Comparison of ENCODE assay signal across 2 worm cellular contexts in genomic region chrX:4706755-4707226, ce11.
TF ChIP-seq lines count a peak whose summit lies in the region.

Gene dhhc-10, plus strand, starts transcription at chrX:4707176.

TF ChIP-seq in whole organism, L2 larva, 48 proteins besides CTCF, POLR2A, EP300 and RAD21 (continued from another document):
- TF ChIP-seq mdl-1 (tag; optimal IDR thresholded peaks at IDR 0.05; lab: Kevin White, UChicago): no peak
- no peak for TF ChIP-seq ceh-16 (tag; optimal IDR thresholded peaks at IDR 0.05; lab: Kevin White, UChicago)
- no peak for TF ChIP-seq lin-39 (tag; optimal IDR thresholded peaks at IDR 0.05; lab: Kevin White, UChicago)
- TF ChIP-seq ztf-11 (tag; optimal IDR thresholded peaks at IDR 0.05; lab: Kevin White, UChicago): no peak
- TF ChIP-seq mbf-1 (tag; optimal IDR thresholded peaks at IDR 0.05; lab: Kevin White, UChicago): no peak
- peak; percentile 10 for TF ChIP-seq lin-11 (tag; optimal IDR thresholded peaks at IDR 0.05; lab: Kevin White, UChicago)
- TF ChIP-seq lsy-2 (tag; optimal IDR thresholded peaks at IDR 0.05; lab: Kevin White, UChicago): peak; percentile 28 to 73
- no peak for TF ChIP-seq ztf-1 (GFP tag; conservative IDR thresholded peaks at IDR 0.05; lab: Robert Waterston, UW)

TF ChIP-seq in whole organism, L4 larva, 104 proteins besides CTCF, POLR2A, EP300 and RAD21 (continued from another document):
- TF ChIP-seq F49E8.2 (tag; optimal IDR thresholded peaks at IDR 0.05; lab: Kevin White, UChicago; ENCODE audit: borderline replicate concordance): no peak
- TF ChIP-seq php-3 (GFP tag; IDR thresholded peaks at IDR 0.05; lab: Robert Waterston, UW): peak; percentile 33; the same call in 1 of the 2 replicates
- no peak for TF ChIP-seq ceh-28 (tag; optimal IDR thresholded peaks at IDR 0.05; lab: Kevin White, UChicago)
- TF ChIP-seq tra-1 (GFP tag; IDR thresholded peaks at IDR 0.05; lab: Robert Waterston, UW): 0 out of 2 replicates have a peak, but pooled peaks have one; percentile 7
- TF ChIP-seq daf-19 (GFP tag; conservative IDR thresholded peaks at IDR 0.05; lab: Robert Waterston, UW): no peak
- TF ChIP-seq pha-4 (GFP tag; IDR thresholded peaks at IDR 0.05; lab: Robert Waterston, UW): no peak
- peak; percentile 47 for TF ChIP-seq pha-4 (tag; optimal IDR thresholded peaks at IDR 0.05; lab: Kevin White, UChicago)
- TF ChIP-seq egl-27 (tag; optimal IDR thresholded peaks at IDR 0.05; lab: Kevin White, UChicago): no peak
- TF ChIP-seq unc-62 (GFP tag; optimal IDR thresholded peaks at IDR 0.05 in 1 of 2; lab: Kevin White, UChicago): no peak
- TF ChIP-seq unc-62 (tag; optimal IDR thresholded peaks at IDR 0.05; lab: Kevin White, UChicago): no peak
- TF ChIP-seq duxl-1 (tag; optimal IDR thresholded peaks at IDR 0.05; lab: Kevin White, UChicago; ENCODE audit: poor library complexity): no peak
- TF ChIP-seq F10B5.3 (tag; optimal IDR thresholded peaks at IDR 0.05; lab: Kevin White, UChicago): no peak
- no peak for TF ChIP-seq lim-7 (GFP tag; IDR thresholded peaks at IDR 0.05; lab: Robert Waterston, UW)
- TF ChIP-seq nhr-10 (tag; optimal IDR thresholded peaks at IDR 0.05; lab: Kevin White, UChicago): no peak
- TF ChIP-seq arid-1 (GFP tag; conservative IDR thresholded peaks at IDR 0.05; lab: Robert Waterston, UW): no peak
- peak; percentile 6 for TF ChIP-seq lin-13 (GFP tag; optimal IDR thresholded peaks at IDR 0.05; lab: Kevin White, UChicago)
- TF ChIP-seq ceh-32 (tag; optimal IDR thresholded peaks at IDR 0.05; lab: Kevin White, UChicago; ENCODE audit: poor library complexity): no peak
- TF ChIP-seq fkh-10 (GFP tag; optimal IDR thresholded peaks at IDR 0.05; lab: Kevin White, UChicago): no peak
- peak; percentile 20 for TF ChIP-seq T20F7.1 (GFP tag; optimal IDR thresholded peaks at IDR 0.05; lab: Kevin White, UChicago)
- no peak for TF ChIP-seq nhr-48 (tag; optimal IDR thresholded peaks at IDR 0.05; lab: Kevin White, UChicago)
- no peak for TF ChIP-seq ceh-82 (tag; optimal IDR thresholded peaks at IDR 0.05; lab: Kevin White, UChicago)
- no peak for TF ChIP-seq tag-97 (GFP tag; IDR thresholded peaks at IDR 0.05; lab: Robert Waterston, UW)
- peak in 1 of 2 experiments; percentile 73 for TF ChIP-seq lsy-2 (tag; optimal IDR thresholded peaks at IDR 0.05; lab: Kevin White, UChicago)
- TF ChIP-seq F26F4.8 (GFP tag; conservative IDR thresholded peaks at IDR 0.05; lab: Robert Waterston, UW): no peak
- TF ChIP-seq daf-16 (GFP tag; optimal IDR thresholded peaks at IDR 0.05; lab: Kevin White, UChicago): no peak
- peak; percentile 64 for TF ChIP-seq daf-16 (tag; optimal IDR thresholded peaks at IDR 0.05; lab: Kevin White, UChicago)
- peak; percentile 69 for TF ChIP-seq aha-1 (tag; lab: Kevin White, UChicago)
- no peak for TF ChIP-seq lin-39 (tag; optimal IDR thresholded peaks at IDR 0.05; lab: Kevin White, UChicago)
- TF ChIP-seq nhr-25 (tag; optimal IDR thresholded peaks at IDR 0.05; lab: Kevin White, UChicago; ENCODE audit: borderline replicate concordance, insufficient read depth): no peak
- TF ChIP-seq nhr-102 (tag; optimal IDR thresholded peaks at IDR 0.05; lab: Kevin White, UChicago): peak; percentile 28
- TF ChIP-seq skn-1 (tag; optimal IDR thresholded peaks at IDR 0.05; lab: Kevin White, UChicago): no peak
- no peak for TF ChIP-seq lir-3 (tag; optimal IDR thresholded peaks at IDR 0.05; lab: Kevin White, UChicago)
- no peak for TF ChIP-seq ztf-7 (tag; optimal IDR thresholded peaks at IDR 0.05; lab: Kevin White, UChicago)
- TF ChIP-seq ctbp-1 (GFP tag; IDR thresholded peaks at IDR 0.05; lab: Robert Waterston, UW): no peak
- TF ChIP-seq mxl-2 (GFP tag; conservative IDR thresholded peaks at IDR 0.05; lab: Robert Waterston, UW): no peak
- TF ChIP-seq Y5F2A.4 (GFP tag; optimal IDR thresholded peaks at IDR 0.05; lab: Kevin White, UChicago): no peak
- TF ChIP-seq nhr-237 (tag; optimal IDR thresholded peaks at IDR 0.05; lab: Kevin White, UChicago): no peak
- no peak for TF ChIP-seq F37D6.2 (tag; optimal IDR thresholded peaks at IDR 0.05; lab: Kevin White, UChicago)
- TF ChIP-seq spr-3 (GFP tag; optimal IDR thresholded peaks at IDR 0.05; lab: Kevin White, UChicago): no peak
- no peak for TF ChIP-seq ceh-44 (GFP tag; IDR thresholded peaks at IDR 0.05; lab: Robert Waterston, UW)
- no peak for TF ChIP-seq spr-1 (tag; optimal IDR thresholded peaks at IDR 0.05; lab: Kevin White, UChicago)
- 0 out of 2 replicates have a peak, but pooled peaks have one; percentile 32 for TF ChIP-seq ceh-20 (GFP tag; IDR thresholded peaks at IDR 0.05; lab: Robert Waterston, UW)
- peak; percentile 79 for TF ChIP-seq nhr-6 (tag; optimal IDR thresholded peaks at IDR 0.05; lab: Kevin White, UChicago)
- peak; percentile 68 for TF ChIP-seq nhr-77 (tag; optimal IDR thresholded peaks at IDR 0.05; lab: Kevin White, UChicago)
- TF ChIP-seq saeg-2 (GFP tag; IDR thresholded peaks at IDR 0.05; lab: Robert Waterston, UW): no peak
- TF ChIP-seq ZK337.2 (GFP tag; IDR thresholded peaks at IDR 0.05; lab: Robert Waterston, UW): no peak
- no peak for TF ChIP-seq ceh-62 (tag; optimal IDR thresholded peaks at IDR 0.05; lab: Kevin White, UChicago)
- TF ChIP-seq jun-1 (tag; optimal IDR thresholded peaks at IDR 0.05; lab: Kevin White, UChicago): no peak
- no peak for TF ChIP-seq nhr-111 (GFP tag; optimal IDR thresholded peaks at IDR 0.05; lab: Kevin White, UChicago)
- TF ChIP-seq mdt-29 (GFP tag; IDR thresholded peaks at IDR 0.05; lab: Robert Waterston, UW): no peak
- 0 out of 2 replicates have a peak, but pooled peaks have one; percentile 14 for TF ChIP-seq lin-38 (GFP tag; IDR thresholded peaks at IDR 0.05; lab: Robert Waterston, UW)
- no peak for TF ChIP-seq unc-39 (tag; optimal IDR thresholded peaks at IDR 0.05; lab: Kevin White, UChicago)
- no peak for TF ChIP-seq Y105C5A.15 (GFP tag; IDR thresholded peaks at IDR 0.05; lab: Robert Waterston, UW)
- TF ChIP-seq mxl-3 (GFP tag; optimal IDR thresholded peaks at IDR 0.05; lab: Kevin White, UChicago): peak; percentile 58
- no peak for TF ChIP-seq zip-2 (tag; optimal IDR thresholded peaks at IDR 0.05; lab: Kevin White, UChicago)
- TF ChIP-seq attf-4 (tag; optimal IDR thresholded peaks at IDR 0.05; lab: Kevin White, UChicago): no peak
- TF ChIP-seq gei-8 (GFP tag; optimal IDR thresholded peaks at IDR 0.05; lab: Kevin White, UChicago): no peak
- no peak for TF ChIP-seq daf-12 (tag; optimal IDR thresholded peaks at IDR 0.05; lab: Kevin White, UChicago)
- TF ChIP-seq Y48G9A.11 (GFP tag; IDR thresholded peaks at IDR 0.05; lab: Robert Waterston, UW): no peak
- TF ChIP-seq pqm-1 (tag; optimal IDR thresholded peaks at IDR 0.05; lab: Kevin White, UChicago): peak; percentile 84
- peak; percentile 24 for TF ChIP-seq rbr-2 (tag; optimal IDR thresholded peaks at IDR 0.05; lab: Kevin White, UChicago)
- TF ChIP-seq zip-11 (GFP tag; IDR thresholded peaks at IDR 0.05; lab: Robert Waterston, UW): no peak
- no peak for TF ChIP-seq D1046.2 (GFP tag; IDR thresholded peaks at IDR 0.05; lab: Robert Waterston, UW)
- TF ChIP-seq dmd-6 (GFP tag; IDR thresholded peaks at IDR 0.05; lab: Robert Waterston, UW): peak; percentile 83
- TF ChIP-seq dve-1 (tag; optimal IDR thresholded peaks at IDR 0.05; lab: Kevin White, UChicago; ENCODE audit: insufficient read depth): peak; percentile 83
- no peak for TF ChIP-seq nhr-41 (GFP tag; IDR thresholded peaks at IDR 0.05; lab: Robert Waterston, UW)
- no peak for TF ChIP-seq zfp-2 (tag; optimal IDR thresholded peaks at IDR 0.05; lab: Kevin White, UChicago)
- peak; percentile 37 for TF ChIP-seq dpl-1 (GFP tag; optimal IDR thresholded peaks at IDR 0.05; lab: Kevin White, UChicago)
- peak; percentile 67 for TF ChIP-seq mep-1 (tag; optimal IDR thresholded peaks at IDR 0.05; lab: Kevin White, UChicago)
- peak in 1 of 2 experiments; percentile 1 for TF ChIP-seq mdl-1 (tag; optimal IDR thresholded peaks at IDR 0.05; lab: Kevin White, UChicago)
- no peak for TF ChIP-seq ztf-11 (tag; optimal IDR thresholded peaks at IDR 0.05; lab: Kevin White, UChicago)
- TF ChIP-seq hmg-1.1 (GFP tag; IDR thresholded peaks at IDR 0.05; lab: Robert Waterston, UW): 0 out of 2 replicates have a peak, but pooled peaks have one; percentile 35
- TF ChIP-seq nhr-76 (tag; optimal IDR thresholded peaks at IDR 0.05; lab: Kevin White, UChicago): no peak
- peak; percentile 74 for TF ChIP-seq mes-2 (tag; optimal IDR thresholded peaks at IDR 0.05; lab: Kevin White, UChicago; ENCODE audit: poor library complexity, severe bottlenecking)
- no peak for TF ChIP-seq ama-1 (optimal IDR thresholded peaks at IDR 0.05; lab: Kevin White, UChicago)
- peak; percentile 84 for TF ChIP-seq hlh-11 (tag; optimal IDR thresholded peaks at IDR 0.05; lab: Kevin White, UChicago)
- TF ChIP-seq lin-15B (tag; optimal IDR thresholded peaks at IDR 0.05; lab: Kevin White, UChicago): no peak
- TF ChIP-seq nhr-28 (tag; optimal IDR thresholded peaks at IDR 0.05; lab: Kevin White, UChicago): peak; percentile 74
- TF ChIP-seq nhr-42 (GFP tag; IDR thresholded peaks at IDR 0.05; lab: Robert Waterston, UW): no peak
- no peak for TF ChIP-seq R02D3.7 (tag; optimal IDR thresholded peaks at IDR 0.05; lab: Kevin White, UChicago)
- TF ChIP-seq cey-2 (tag; optimal IDR thresholded peaks at IDR 0.05; lab: Kevin White, UChicago; ENCODE audit: borderline replicate concordance, insufficient read depth): no peak
- no peak for TF ChIP-seq daf-8 (GFP tag; IDR thresholded peaks at IDR 0.05; lab: Robert Waterston, UW)
- TF ChIP-seq lin-29 (GFP tag; IDR thresholded peaks at IDR 0.05; lab: Robert Waterston, UW): no peak
